Fruit fly (Drosophila melanogaster): ENCODE results near the gene Ack.

The Ack gene

dm6 chr3L:4071561-4072049 is 36.4 kb upstream of the Ack start, which contains the start of gene wit (continued):
- peak; percentile 97 for TF ChIP-seq chinmo (GFP tag; IDR thresholded peaks at IDR 0.05; ENCODE audit: partially characterized antibody)
- no peak for TF ChIP-seq HLH3B (GFP tag; IDR thresholded peaks at IDR 0.05)
- no peak for TF ChIP-seq CG18011 (GFP tag; optimal IDR thresholded peaks at IDR 0.05)
- no peak for TF ChIP-seq CG15696 (tag; optimal IDR thresholded peaks at IDR 0.05)
- no peak for TF ChIP-seq grn (GFP tag; optimal IDR thresholded peaks at IDR 0.05)
- TF ChIP-seq CG6813 (GFP tag; optimal IDR thresholded peaks at IDR 0.05), result peak; percentile 43
- TF ChIP-seq B-H1 (GFP tag; IDR thresholded peaks at IDR 0.05), result no peak; the same call in 2 of the 3 replicates
- peak; percentile 58 for TF ChIP-seq CG2120 (GFP tag; optimal IDR thresholded peaks at IDR 0.05)
- TF ChIP-seq oc (tag; optimal IDR thresholded peaks at IDR 0.05), result no peak
- TF ChIP-seq ranshi (GFP tag; IDR thresholded peaks at IDR 0.05), result peak; percentile 11; the same call in 1 of the 2 replicates
- no peak for TF ChIP-seq crc (GFP tag; optimal IDR thresholded peaks at IDR 0.05)
- 0 out of 2 replicates have a peak, but pooled peaks have one; percentile 36 for TF ChIP-seq slbo (GFP tag; IDR thresholded peaks at IDR 0.05)
- TF ChIP-seq CG33213 (GFP tag; optimal IDR thresholded peaks at IDR 0.05), result peak; percentile 23
- peak; percentile 48 for TF ChIP-seq wek (GFP tag; optimal IDR thresholded peaks at IDR 0.05)
- peak; percentile 83 for TF ChIP-seq chm (GFP tag; IDR thresholded peaks at IDR 0.05)
- no peak for TF ChIP-seq CG10462 (GFP tag; optimal IDR thresholded peaks at IDR 0.05)
- TF ChIP-seq insv (GFP tag; optimal IDR thresholded peaks at IDR 0.05), result no peak
- TF ChIP-seq Dek (tag; optimal IDR thresholded peaks at IDR 0.05), result no peak
- no peak for TF ChIP-seq disco-r (GFP tag; optimal IDR thresholded peaks at IDR 0.05)
- TF ChIP-seq esg (GFP tag; conservative IDR thresholded peaks at IDR 0.05), result no peak
- no peak for TF ChIP-seq prd (optimal IDR thresholded peaks at IDR 0.05)
- no peak for TF ChIP-seq prd (GFP tag; IDR thresholded peaks at IDR 0.05)
- TF ChIP-seq fu2 (GFP tag; optimal IDR thresholded peaks at IDR 0.05), result no peak
- no peak; the same call in 1 of the 2 replicates for TF ChIP-seq H2.0 (GFP tag; IDR thresholded peaks at IDR 0.05)
- peak; percentile 73; the same call in 2 of the 3 replicates for TF ChIP-seq sr (GFP tag; IDR thresholded peaks at IDR 0.05)
- no peak for TF ChIP-seq Usf (GFP tag; optimal IDR thresholded peaks at IDR 0.05)
- peak; percentile 78 for TF ChIP-seq HLHmδ (GFP tag; optimal IDR thresholded peaks at IDR 0.05)
- TF ChIP-seq E2f2 (GFP tag; IDR thresholded peaks at IDR 0.05), result peak; percentile 17; the same call in 1 of the 2 replicates
- TF ChIP-seq Dref (GFP tag; IDR thresholded peaks at IDR 0.05), result no peak
- TF ChIP-seq stwl (tag; optimal IDR thresholded peaks at IDR 0.05), result no peak
- no peak for TF ChIP-seq CG14860 (GFP tag; IDR thresholded peaks at IDR 0.05; ENCODE audit: partially characterized antibody)
- TF ChIP-seq row (GFP tag; IDR thresholded peaks at IDR 0.05), result peak; percentile 42; the same call in 1 of the 3 replicates
- TF ChIP-seq CG2202 (tag; optimal IDR thresholded peaks at IDR 0.05), result no peak
- TF ChIP-seq Gug (GFP tag; IDR thresholded peaks at IDR 0.05), result no peak
- no peak for TF ChIP-seq kay (GFP tag; optimal IDR thresholded peaks at IDR 0.05)
- TF ChIP-seq CG17568 (GFP tag; optimal IDR thresholded peaks at IDR 0.05), result peak; percentile 14
- TF ChIP-seq CG14710 (tag; optimal IDR thresholded peaks at IDR 0.05), result no peak
- peak; percentile 26 for TF ChIP-seq HmgZ (tag; optimal IDR thresholded peaks at IDR 0.05)
- peak; percentile 22 for TF ChIP-seq mam (GFP tag; optimal IDR thresholded peaks at IDR 0.05)
- TF ChIP-seq CG11504 (tag; optimal IDR thresholded peaks at IDR 0.05), result no peak
- TF ChIP-seq CG12769 (tag; optimal IDR thresholded peaks at IDR 0.05), result peak; percentile 90
- TF ChIP-seq NK7.1 (GFP tag; optimal IDR thresholded peaks at IDR 0.05), result peak; percentile 20
- TF ChIP-seq vvl (GFP tag; IDR thresholded peaks at IDR 0.05), result no peak; the same call in 1 of the 2 replicates
- no peak for TF ChIP-seq knrl (GFP tag; IDR thresholded peaks at IDR 0.05; ENCODE audit: partially characterized antibody)
- TF ChIP-seq CG1647 (GFP tag; optimal IDR thresholded peaks at IDR 0.05), result no peak
- no peak for TF ChIP-seq CG15073 (GFP tag; optimal IDR thresholded peaks at IDR 0.05)
- peak; percentile 83 for TF ChIP-seq lbe (GFP tag; optimal IDR thresholded peaks at IDR 0.05)
- TF ChIP-seq ssp (GFP tag; IDR thresholded peaks at IDR 0.05), result no peak
- no peak for TF ChIP-seq wor (GFP tag; IDR thresholded peaks at IDR 0.05)
- TF ChIP-seq CG7556 (GFP tag; optimal IDR thresholded peaks at IDR 0.05), result no peak
- peak; percentile 65 for TF ChIP-seq CG6854 (GFP tag; optimal IDR thresholded peaks at IDR 0.05)

Measured in whole organism, embryonic.